Fruit fly (Drosophila melanogaster) whole organism, embryonic: ENCODE results near the gene Cep135.

Experiments used
- Bdp1 ChIP-seq: fragments of 200-800 bp; sonication (Bioruptor generic); optimal IDR thresholded peaks from 3 replicates; lab custom pipeline; 2016; ENCODE audit warnings: missing biosample characterization, missing genetic modification characterization
- CG10462 ChIP-seq: fragments of 200-800 bp; sonication (Bioruptor generic); optimal IDR thresholded peaks from 2 replicates; lab custom pipeline; 2016; ENCODE audit warnings: missing biosample characterization, missing genetic modification characterization
- CG12299 ChIP-seq: fragments of 200-800 bp; sonication (Bioruptor generic); optimal IDR thresholded peaks from 2 replicates; lab custom pipeline; 2018; ENCODE audit warnings: missing biosample characterization, mild to moderate bottlenecking, missing genetic modification characterization
- CG12769 ChIP-seq: fragments of 200-800 bp; sonication (Bioruptor generic); optimal IDR thresholded peaks from 2 replicates; lab custom pipeline; 2019; ENCODE audit warnings: missing biosample characterization, mild to moderate bottlenecking, missing genetic modification characterization, moderate library complexity
- CG13287 ChIP-seq: fragments of 200-800 bp; sonication (Bioruptor generic); IDR thresholded peaks from 2 replicates; pipeline ENCODE4 v1.3.6; 2022; ENCODE audit warnings: missing biosample characterization, missing genetic modification characterization; ENCODE audit not compliant: partially characterized antibody
- CG17361 ChIP-seq: fragments of 200-800 bp; sonication (Bioruptor generic); IDR thresholded peaks from 3 replicates; pipeline ENCODE4 v1.3.6; 2022; ENCODE audit warnings: missing biosample characterization, missing genetic modification characterization
- CG33557 ChIP-seq: fragments of 200-800 bp; sonication (Bioruptor generic); optimal IDR thresholded peaks from 2 replicates; lab custom pipeline; 2019; ENCODE audit warnings: missing biosample characterization, mild to moderate bottlenecking, missing genetic modification characterization, moderate library complexity
- CG3847 ChIP-seq: fragments of 200-800 bp; sonication (Bioruptor generic); IDR thresholded peaks from 2 replicates; pipeline ENCODE4 v1.3.6; 2022; ENCODE audit warnings: missing biosample characterization, missing genetic modification characterization
- CG4617 ChIP-seq: fragments of 200-800 bp; sonication (Bioruptor generic); optimal IDR thresholded peaks from 3 replicates; lab custom pipeline; 2016; ENCODE audit warnings: missing biosample characterization, missing genetic modification characterization, borderline replicate concordance
- CG4707 ChIP-seq: fragments of 200-800 bp; sonication (Bioruptor generic); optimal IDR thresholded peaks from 2 replicates; lab custom pipeline; 2018; ENCODE audit warnings: missing biosample characterization, mild to moderate bottlenecking, missing genetic modification characterization, moderate library complexity
- CG6175 ChIP-seq: fragments of 200-800 bp; sonication (Bioruptor generic); IDR thresholded peaks from 3 replicates; pipeline ENCODE4 v1.3.6; 2022; ENCODE audit warnings: missing biosample characterization, missing genetic modification characterization
- CG6683 ChIP-seq: fragments of 200-800 bp; sonication (Bioruptor generic); optimal IDR thresholded peaks from 2 replicates; lab custom pipeline; 2017; ENCODE audit warnings: missing biosample characterization, mild to moderate bottlenecking, missing genetic modification characterization, missing genetic modification reagents
- CG8281 ChIP-seq: fragments of 200-800 bp; sonication (Bioruptor generic); optimal IDR thresholded peaks from 2 replicates; lab custom pipeline; 2018; ENCODE audit warnings: missing biosample characterization, mild to moderate bottlenecking, missing genetic modification characterization, moderate library complexity
- CG9876 ChIP-seq: fragments of 200-800 bp; sonication (Bioruptor generic); optimal IDR thresholded peaks from 2 replicates; lab custom pipeline; 2016; ENCODE audit warnings: missing biosample characterization, missing genetic modification characterization
- D19B ChIP-seq: fragments of 200-800 bp; sonication (Bioruptor generic); optimal IDR thresholded peaks from 2 replicates; lab custom pipeline; 2017; ENCODE audit warnings: missing biosample characterization, mild to moderate bottlenecking, missing genetic modification characterization
- Dbx ChIP-seq: fragments of 200-800 bp; sonication (Bioruptor generic); IDR thresholded peaks from 3 replicates; pipeline ENCODE4 v1.3.6; 2022; ENCODE audit warnings: missing biosample characterization, missing genetic modification characterization
- E2f2 ChIP-seq: fragments of 200-800 bp; sonication (Bioruptor generic); IDR thresholded peaks from 2 replicates; pipeline ENCODE4 v1.3.6; 2022; ENCODE audit warnings: missing biosample characterization, missing genetic modification characterization
- ERR ChIP-seq: fragments of 200-800 bp; sonication (Bioruptor generic); optimal IDR thresholded peaks from 2 replicates; lab custom pipeline; 2016; ENCODE audit warnings: missing biosample characterization, missing genetic modification characterization
- Fer3 ChIP-seq: fragments of 200-800 bp; sonication (Bioruptor generic); optimal IDR thresholded peaks from 2 replicates; lab custom pipeline; 2018; ENCODE audit warnings: missing biosample characterization, mild to moderate bottlenecking, missing genetic modification characterization, moderate library complexity
- Jarid2 ChIP-seq: fragments of 200-800 bp; sonication (Bioruptor generic); optimal IDR thresholded peaks from 3 replicates; lab custom pipeline; 2017; ENCODE audit warnings: mild to moderate bottlenecking, missing biosample characterization, missing genetic modification reagents, missing genetic modification characterization
- MTF-1 ChIP-seq: fragments of 200-800 bp; sonication (Bioruptor generic); optimal IDR thresholded peaks from 2 replicates; lab custom pipeline; 2018; ENCODE audit warnings: missing biosample characterization, mild to moderate bottlenecking, missing genetic modification characterization, borderline replicate concordance
- Med ChIP-seq: fragments of 200-800 bp; sonication (Bioruptor generic); peaks from one replicate; lab custom pipeline; 2016; ENCODE audit warnings: missing biosample characterization, missing genetic modification characterization, mild to moderate bottlenecking, inconsistent platforms, moderate library complexity
- NFAT ChIP-seq: fragments of 200-800 bp; sonication (Bioruptor generic); IDR thresholded peaks from 2 replicates; pipeline ENCODE4 v1.3.6; 2022; ENCODE audit warnings: missing biosample characterization, missing genetic modification characterization
- Oli ChIP-seq: fragments of 200-800 bp; sonication (Bioruptor generic); optimal IDR thresholded peaks from 2 replicates; lab custom pipeline; 2018; ENCODE audit warnings: missing biosample characterization, mild to moderate bottlenecking, missing genetic modification characterization, moderate library complexity
- Opbp ChIP-seq: fragments of 200-800 bp; sonication (Bioruptor generic); IDR thresholded peaks from 3 replicates; pipeline ENCODE4 v1.3.6; 2022; ENCODE audit warnings: missing biosample characterization, missing genetic modification characterization; ENCODE audit not compliant: partially characterized antibody
- Pdp1 ChIP-seq, 2 experiments: fragments of 200-800 bp; sonication (Bioruptor generic); optimal IDR thresholded peaks; 3 replicates each; lab custom pipeline; 2016; ENCODE audit warnings: missing biosample characterization in 2 of 2, missing genetic modification characterization in 2 of 2, mild to moderate bottlenecking in 1 of 2, moderate library complexity in 1 of 2
- Xbp1 ChIP-seq: fragments of 200-800 bp; sonication (Bioruptor generic); optimal IDR thresholded peaks from 3 replicates; lab custom pipeline; 2016; ENCODE audit warnings: missing biosample characterization, mild to moderate bottlenecking, missing genetic modification characterization
- abd-A ChIP-seq: fragments of 200-800 bp; sonication (Bioruptor generic); optimal IDR thresholded peaks from 3 replicates; lab custom pipeline; 2019; ENCODE audit warnings: missing biosample characterization, mild to moderate bottlenecking, missing genetic modification characterization, moderate library complexity
- aop ChIP-seq: fragments of 200-800 bp; sonication (Bioruptor generic); IDR thresholded peaks from 2 replicates; pipeline ENCODE4 v1.3.6; 2022; ENCODE audit warnings: missing biosample characterization, missing genetic modification characterization
- ap ChIP-seq: fragments of 200-800 bp; sonication (Bioruptor generic); IDR thresholded peaks from 2 replicates; pipeline ENCODE4 v1.3.6; 2022; ENCODE audit warnings: missing biosample characterization, missing genetic modification characterization
- chinmo ChIP-seq: fragments of 200-800 bp; sonication (Bioruptor generic); IDR thresholded peaks from 4 replicates; pipeline ENCODE4 v1.3.6; 2022; ENCODE audit warnings: missing biosample characterization, missing genetic modification characterization; ENCODE audit not compliant: partially characterized antibody
- cwo ChIP-seq: fragments of 200-800 bp; sonication (Bioruptor generic); optimal IDR thresholded peaks from 3 replicates; lab custom pipeline; 2017; ENCODE audit warnings: missing biosample characterization, missing genetic modification characterization, mild to moderate bottlenecking, moderate library complexity, missing genetic modification reagents
- dmrt11E ChIP-seq: fragments of 200-800 bp; sonication (Bioruptor generic); optimal IDR thresholded peaks from 3 replicates; lab custom pipeline; 2018; ENCODE audit warnings: missing biosample characterization, mild to moderate bottlenecking, missing genetic modification characterization, moderate library complexity
- dysf ChIP-seq: fragments of 200-800 bp; sonication (Bioruptor generic); IDR thresholded peaks from 3 replicates; pipeline ENCODE4 v1.3.6; 2022; ENCODE audit warnings: missing biosample characterization, missing genetic modification characterization
- gem ChIP-seq: fragments of 200-800 bp; sonication (Bioruptor generic); optimal IDR thresholded peaks from 2 replicates; lab custom pipeline; 2019; ENCODE audit warnings: missing biosample characterization, mild to moderate bottlenecking, missing genetic modification characterization, moderate library complexity
- her ChIP-seq: fragments of 200-800 bp; sonication (Bioruptor generic); optimal IDR thresholded peaks from 2 replicates; lab custom pipeline; 2016; ENCODE audit warnings: missing biosample characterization, missing genetic modification characterization
- jumu ChIP-seq: fragments of 200-800 bp; sonication (Bioruptor generic); optimal IDR thresholded peaks from 3 replicates; lab custom pipeline; 2016; ENCODE audit warnings: missing biosample characterization, missing genetic modification characterization
- kay ChIP-seq: fragments of 200-800 bp; sonication (Bioruptor generic); optimal IDR thresholded peaks from 2 replicates; lab custom pipeline; 2016; ENCODE audit warnings: missing biosample characterization, missing genetic modification characterization
- klu ChIP-seq: fragments of 200-800 bp; sonication (Bioruptor generic); IDR thresholded peaks from 2 replicates; pipeline ENCODE4 v1.3.6; 2022; ENCODE audit warnings: missing biosample characterization, missing genetic modification characterization
- nau ChIP-seq: fragments of 200-800 bp; sonication (Bioruptor generic); optimal IDR thresholded peaks from 3 replicates; lab custom pipeline; 2017; ENCODE audit warnings: missing biosample characterization, mild to moderate bottlenecking, missing genetic modification characterization, missing genetic modification reagents
- nom ChIP-seq: fragments of 200-800 bp; sonication (Bioruptor generic); optimal IDR thresholded peaks from 2 replicates; lab custom pipeline; 2017; ENCODE audit warnings: missing biosample characterization, missing genetic modification characterization, mild to moderate bottlenecking, moderate library complexity, missing genetic modification reagents
- pnt ChIP-seq: fragments of 200-800 bp; sonication (Bioruptor generic); optimal IDR thresholded peaks from 3 replicates; lab custom pipeline; 2016; ENCODE audit warnings: missing biosample characterization, missing genetic modification characterization
- pzg ChIP-seq: fragments of 200-800 bp; sonication (Bioruptor generic); optimal IDR thresholded peaks from 3 replicates; lab custom pipeline; 2018; ENCODE audit warnings: missing biosample characterization, mild to moderate bottlenecking, missing genetic modification characterization, moderate library complexity
- sr ChIP-seq: fragments of 200-800 bp; sonication (Bioruptor generic); IDR thresholded peaks from 3 replicates; pipeline ENCODE4 v1.3.6; 2022; ENCODE audit warnings: missing biosample characterization, missing genetic modification characterization
- stwl ChIP-seq: fragments of 200-800 bp; sonication (Bioruptor generic); optimal IDR thresholded peaks from 3 replicates; lab custom pipeline; 2018; ENCODE audit warnings: missing biosample characterization, mild to moderate bottlenecking, missing genetic modification characterization, moderate library complexity
- tap ChIP-seq: fragments of 200-800 bp; optimal IDR thresholded peaks from 3 replicates; lab custom pipeline; 2019; ENCODE audit warnings: missing biosample characterization, mild to moderate bottlenecking, missing genetic modification characterization, moderate library complexity
- vnd ChIP-seq: fragments of 200-800 bp; sonication (Bioruptor generic); IDR thresholded peaks from 3 replicates; pipeline ENCODE4 v1.3.6; 2022; ENCODE audit warnings: missing biosample characterization, missing genetic modification characterization; ENCODE audit not compliant: partially characterized antibody
- wek ChIP-seq: fragments of 200-800 bp; sonication (Bioruptor generic); optimal IDR thresholded peaks from 3 replicates; lab custom pipeline; 2018; ENCODE audit warnings: missing biosample characterization, mild to moderate bottlenecking, missing genetic modification characterization, moderate library complexity
- z ChIP-seq: fragments of 200-800 bp; sonication (Bioruptor generic); IDR thresholded peaks from 3 replicates; pipeline ENCODE4 v1.3.6; 2022; ENCODE audit warnings: missing biosample characterization, missing genetic modification characterization
- zf30C ChIP-seq: fragments of 200-800 bp; sonication (Bioruptor generic); optimal IDR thresholded peaks from 3 replicates; lab custom pipeline; 2018; ENCODE audit warnings: missing biosample characterization, mild to moderate bottlenecking, missing genetic modification characterization

Gene Cep135

DNA sequence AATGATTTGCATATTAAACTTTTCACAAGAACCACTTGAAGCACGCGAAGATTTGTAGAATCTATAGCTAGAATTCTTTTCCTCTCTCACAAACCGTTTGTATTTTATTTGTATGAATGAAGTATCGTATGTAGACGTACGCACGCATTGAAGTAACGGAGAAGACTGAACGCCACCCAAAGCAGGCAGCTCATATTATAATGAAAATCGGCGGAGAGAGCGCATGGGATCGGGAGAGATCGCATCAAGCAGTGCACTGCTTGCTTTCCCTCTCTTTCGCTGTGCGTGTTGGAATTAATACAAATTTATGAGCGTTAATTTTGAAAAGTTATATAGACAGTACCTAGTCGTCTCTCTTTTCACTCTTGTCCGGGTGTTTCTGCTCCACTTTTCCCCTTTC is 37.3 kb upstream of the Cep135 start (continued):
- TF ChIP-seq CG4617 (GFP tag; lab: Kevin White, UChicago): no peak
- 0 out of 3 replicates have a peak, but pooled peaks have one; percentile 39 for TF ChIP-seq Opbp (GFP tag; lab: Robert Waterston, UW)
- no peak for TF ChIP-seq CG6683 (GFP tag; lab: Kevin White, UChicago)
- no peak for TF ChIP-seq jumu (GFP tag; lab: Kevin White, UChicago)
- TF ChIP-seq wek (GFP tag; lab: Kevin White, UChicago): no peak
- TF ChIP-seq vnd (GFP tag; lab: Robert Waterston, UW): no peak
- TF ChIP-seq MTF-1 (GFP tag; lab: Kevin White, UChicago): no peak
- TF ChIP-seq stwl (tag; lab: Kevin White, UChicago): peak; percentile 33
- no peak for TF ChIP-seq Xbp1 (GFP tag; lab: Kevin White, UChicago)
- TF ChIP-seq kay (GFP tag; lab: Kevin White, UChicago): no peak
- TF ChIP-seq sr (GFP tag; lab: Robert Waterston, UW): no peak
- TF ChIP-seq Pdp1 (GFP tag; optimal IDR thresholded peaks at IDR 0.05; lab: Kevin White, UChicago): peak in 1 of 2 experiments; percentile 44
- TF ChIP-seq CG4707 (GFP tag; lab: Kevin White, UChicago): no peak
- TF ChIP-seq abd-A (tag; lab: Kevin White, UChicago): no peak
- TF ChIP-seq nom: no peak
- TF ChIP-seq Oli (tag; lab: Kevin White, UChicago): no peak
- TF ChIP-seq NFAT (GFP tag; lab: Robert Waterston, UW): peak; percentile 37; the same call in 1 of the 2 replicates
- TF ChIP-seq E2f2 (GFP tag; lab: Robert Waterston, UW): no peak
- peak; percentile 20 for TF ChIP-seq CG33557
- TF ChIP-seq nau (GFP tag; lab: Kevin White, UChicago): no peak
- no peak for TF ChIP-seq pnt (GFP tag; lab: Kevin White, UChicago)
- TF ChIP-seq pzg (GFP tag; lab: Kevin White, UChicago): no peak
- TF ChIP-seq ERR (GFP tag; lab: Kevin White, UChicago): no peak
- no peak for TF ChIP-seq D19B
- TF ChIP-seq Bdp1 (GFP tag; lab: Kevin White, UChicago): no peak
- TF ChIP-seq z (GFP tag; lab: Robert Waterston, UW): no peak
- TF ChIP-seq CG17361 (GFP tag; lab: Robert Waterston, UW): 0 out of 3 replicates have a peak, but pooled peaks have one; percentile 8
- TF ChIP-seq ap (GFP tag; lab: Robert Waterston, UW): no peak
- TF ChIP-seq CG10462 (GFP tag; lab: Kevin White, UChicago): no peak
- peak; percentile 42; the same call in 1 of the 3 replicates for TF ChIP-seq Dbx (GFP tag; lab: Robert Waterston, UW)
- TF ChIP-seq gem (tag; lab: Kevin White, UChicago): no peak
- TF ChIP-seq CG12769: no peak
- no peak for TF ChIP-seq CG8281 (tag; lab: Kevin White, UChicago)
- TF ChIP-seq Fer3 (tag; lab: Kevin White, UChicago): no peak
- peak; percentile 86; the same call in 1 of the 4 replicates for TF ChIP-seq chinmo (GFP tag; lab: Robert Waterston, UW)
- no peak for TF ChIP-seq CG12299
- TF ChIP-seq aop (GFP tag; lab: Robert Waterston, UW): no peak
- TF ChIP-seq her: no peak
- no peak for TF ChIP-seq klu
- TF ChIP-seq Med (GFP tag; lab: Kevin White, UChicago): peak; percentile 65
- TF ChIP-seq CG6175 (GFP tag; lab: Robert Waterston, UW): peak; percentile 23; the same call in 1 of the 3 replicates
- TF ChIP-seq tap (tag; lab: Kevin White, UChicago): peak; percentile 13
- no peak for TF ChIP-seq zf30C (GFP tag; lab: Kevin White, UChicago)
- TF ChIP-seq cwo: no peak
- no peak for TF ChIP-seq dysf
- no peak for TF ChIP-seq dmrt11E (tag; lab: Kevin White, UChicago)
- TF ChIP-seq CG13287 (GFP tag; lab: Robert Waterston, UW): peak; percentile 43; the same call in 1 of the 2 replicates
- TF ChIP-seq Jarid2 (GFP tag; lab: Kevin White, UChicago): peak; percentile 93
- TF ChIP-seq CG9876 (GFP tag; lab: Kevin White, UChicago): no peak
- TF ChIP-seq CG3847 (GFP tag; lab: Robert Waterston, UW): no peak
